Fruit fly (Drosophila melanogaster): Measurements from ENCODE around the gene ranshi.

Gene ranshi

DNA sequence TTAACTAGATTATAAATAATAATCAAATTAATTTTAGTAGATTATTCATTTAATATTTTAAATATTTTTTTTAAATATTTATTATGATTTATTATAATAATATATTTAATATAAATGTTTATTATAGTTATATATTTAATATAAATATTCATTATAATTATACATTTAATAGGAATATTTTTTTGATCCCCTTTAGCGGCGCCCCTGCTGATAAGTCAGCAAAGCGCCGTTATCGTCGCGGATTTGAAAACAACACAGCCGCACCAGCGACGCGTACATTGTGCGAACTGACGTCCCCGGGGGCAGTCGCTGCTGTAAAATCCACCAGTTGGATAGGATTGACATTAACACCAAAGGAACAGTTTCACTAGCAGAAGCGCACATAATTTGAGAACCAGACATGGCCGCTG lies 16.8 kb downstream of the ranshi start, which contains the start of gene CG8112 (continued):
- no peak for TF ChIP-seq Trl (optimal IDR thresholded peaks at IDR 0.05)
- TF ChIP-seq Trl (GFP tag; optimal IDR thresholded peaks at IDR 0.05): no peak
- TF ChIP-seq CG32532 (GFP tag; IDR thresholded peaks at IDR 0.05): no peak
- TF ChIP-seq CG1024 (GFP tag; IDR thresholded peaks at IDR 0.05): no peak
- no peak for TF ChIP-seq Lhr (GFP tag; optimal IDR thresholded peaks at IDR 0.05)
- no peak for TF ChIP-seq oc (tag; optimal IDR thresholded peaks at IDR 0.05)
- no peak for TF ChIP-seq CG11560 (tag; IDR thresholded peaks at IDR 0.05)
- TF ChIP-seq crp (GFP tag; optimal IDR thresholded peaks at IDR 0.05): no peak
- no peak for TF ChIP-seq CG15696 (tag; optimal IDR thresholded peaks at IDR 0.05)
- no peak for TF ChIP-seq CG1529 (GFP tag; optimal IDR thresholded peaks at IDR 0.05)
- TF ChIP-seq Optix (GFP tag; IDR thresholded peaks at IDR 0.05): no peak
- TF ChIP-seq CG6854 (GFP tag; optimal IDR thresholded peaks at IDR 0.05): peak; percentile 3
- TF ChIP-seq salm (tag; optimal IDR thresholded peaks at IDR 0.05): no peak
- no peak for TF ChIP-seq bsh (GFP tag; optimal IDR thresholded peaks at IDR 0.05)
- TF ChIP-seq p53 (GFP tag; optimal IDR thresholded peaks at IDR 0.05): no peak
- no peak for TF ChIP-seq Abd-B (GFP tag; optimal IDR thresholded peaks at IDR 0.05)
- TF ChIP-seq CG4854 (GFP tag; optimal IDR thresholded peaks at IDR 0.05): no peak
- TF ChIP-seq CHES-1-like (GFP tag; optimal IDR thresholded peaks at IDR 0.05): no peak
- TF ChIP-seq gcm (GFP tag; optimal IDR thresholded peaks at IDR 0.05): peak; percentile 5
- no peak for TF ChIP-seq CG18476 (GFP tag; optimal IDR thresholded peaks at IDR 0.05)
- TF ChIP-seq Ssrp (tag; optimal IDR thresholded peaks at IDR 0.05): peak; percentile 11
- TF ChIP-seq tll (GFP tag; optimal IDR thresholded peaks at IDR 0.05): no peak
- TF ChIP-seq CG12769 (tag; optimal IDR thresholded peaks at IDR 0.05): no peak
- TF ChIP-seq gsb-n (tag; optimal IDR thresholded peaks at IDR 0.05): no peak
- no peak for TF ChIP-seq CG6254 (GFP tag; optimal IDR thresholded peaks at IDR 0.05)
- TF ChIP-seq Camta (GFP tag; optimal IDR thresholded peaks at IDR 0.05): no peak
- no peak for TF ChIP-seq HLH54F (GFP tag; optimal IDR thresholded peaks at IDR 0.05)
- TF ChIP-seq Xrp1 (GFP tag; IDR thresholded peaks at IDR 0.05): no peak
- no peak for TF ChIP-seq CG12299 (tag; optimal IDR thresholded peaks at IDR 0.05)
- TF ChIP-seq her (GFP tag; optimal IDR thresholded peaks at IDR 0.05): no peak
- TF ChIP-seq dmrt11E (tag; optimal IDR thresholded peaks at IDR 0.05): no peak
- TF ChIP-seq ato (GFP tag; IDR thresholded peaks at IDR 0.05; ENCODE audit: partially characterized antibody): no peak
- no peak for TF ChIP-seq Hr39 (optimal IDR thresholded peaks at IDR 0.05)
- no peak for TF ChIP-seq CG5180 (GFP tag; optimal IDR thresholded peaks at IDR 0.05)
- TF ChIP-seq CG8924 (tag; optimal IDR thresholded peaks at IDR 0.05): peak; percentile 44
- TF ChIP-seq BEAF-32 (GFP tag; optimal IDR thresholded peaks at IDR 0.05): no peak
- no peak for TF ChIP-seq Dref (GFP tag; IDR thresholded peaks at IDR 0.05)
- TF ChIP-seq vfl (GFP tag; optimal IDR thresholded peaks at IDR 0.05): no peak
- no peak for TF ChIP-seq YL-1 (GFP tag; optimal IDR thresholded peaks at IDR 0.05)
- TF ChIP-seq ash1 (GFP tag; optimal IDR thresholded peaks at IDR 0.05): no peak
- TF ChIP-seq CG3281 (GFP tag; optimal IDR thresholded peaks at IDR 0.05): peak; percentile 19
- TF ChIP-seq Med (GFP tag): peak; percentile 80
- TF ChIP-seq zen2 (GFP tag; IDR thresholded peaks at IDR 0.05; ENCODE audit: partially characterized antibody): no peak
- TF ChIP-seq CG5245 (GFP tag; optimal IDR thresholded peaks at IDR 0.05): no peak
- no peak for TF ChIP-seq D19B (GFP tag; optimal IDR thresholded peaks at IDR 0.05)
- no peak for TF ChIP-seq Oli (tag; optimal IDR thresholded peaks at IDR 0.05)
- no peak for TF ChIP-seq CG3847 (GFP tag; IDR thresholded peaks at IDR 0.05)
- 0 out of 2 replicates have a peak, but pooled peaks have one; percentile 23 for TF ChIP-seq CG31441 (GFP tag; IDR thresholded peaks at IDR 0.05)
- TF ChIP-seq CG2129 (GFP tag; IDR thresholded peaks at IDR 0.05; ENCODE audit: partially characterized antibody): no peak
- no peak for TF ChIP-seq seq (GFP tag; IDR thresholded peaks at IDR 0.05)
- TF ChIP-seq CG17385 (GFP tag; optimal IDR thresholded peaks at IDR 0.05): peak; percentile 21

All from whole organism, embryonic.